Worm (Caenorhabditis elegans) whole organism, L4 larva: ENCODE results near the gene C33D3.5.

Source experiments
- F37D6.2 ChIP-seq: sonication (generic microtip); optimal IDR thresholded peaks from 2 replicates; lab custom pipeline; 2016; ENCODE audit warnings: mild to moderate bottlenecking, missing genetic modification characterization, missing compliant biosample characterization
- T20F7.1 ChIP-seq: fragments of 200-800 bp; sonication (Bioruptor generic); optimal IDR thresholded peaks from 2 replicates; lab custom pipeline; 2018; ENCODE audit warnings: mild to moderate bottlenecking, missing genetic modification characterization, missing compliant biosample characterization
- T26A8.4 ChIP-seq: fragments of 200-800 bp; sonication (Bioruptor generic); IDR thresholded peaks from 2 replicates; pipeline ENCODE4 v1.3.6; 2022; ENCODE audit warnings: missing genetic modification characterization, missing compliant biosample characterization
- Y75B8A.6 ChIP-seq: fragments of 200-800 bp; sonication (Bioruptor generic); IDR thresholded peaks from 2 replicates; pipeline ENCODE4 v1.3.6; 2022; ENCODE audit warnings: missing genetic modification reagents, missing genetic modification characterization, missing compliant biosample characterization
- aly-2 ChIP-seq: sonication (generic microtip); optimal IDR thresholded peaks from 2 replicates; lab custom pipeline; 2018; ENCODE audit warnings: missing biosample characterization, missing genetic modification characterization
- ama-1 ChIP-seq: fragments of 150-350 bp; optimal IDR thresholded peaks from 2 replicates; lab custom pipeline; 2014; ENCODE audit warnings: inconsistent platforms, mixed read lengths
- arid-1 ChIP-seq: fragments of 200-800 bp; sonication (Bioruptor generic); conservative IDR thresholded peaks from 2 replicates; pipeline ENCODE4 v1.3.6; 2022; ENCODE audit warnings: missing genetic modification reagents, missing genetic modification characterization, missing compliant biosample characterization
- attf-4 ChIP-seq: sonication (generic microtip); optimal IDR thresholded peaks from 3 replicates; lab custom pipeline; 2017; ENCODE audit warnings: missing biosample characterization, missing genetic modification characterization
- ceh-20 ChIP-seq: fragments of 200-800 bp; sonication (Bioruptor generic); IDR thresholded peaks from 2 replicates; pipeline ENCODE4 v1.3.6; 2022; ENCODE audit warnings: missing genetic modification reagents, missing genetic modification characterization, missing compliant biosample characterization
- ceh-32 ChIP-seq: sonication (generic microtip); optimal IDR thresholded peaks from 2 replicates; lab custom pipeline; 2016; ENCODE audit warnings: mild to moderate bottlenecking, missing genetic modification characterization, missing compliant biosample characterization; ENCODE audit not compliant: poor library complexity
- cey-2 ChIP-seq: sonication (generic microtip); optimal IDR thresholded peaks from 3 replicates; lab custom pipeline; 2017; ENCODE audit warnings: missing genetic modification characterization, mild to moderate bottlenecking, missing compliant biosample characterization, antibody characterized with exemption, borderline replicate concordance; ENCODE audit not compliant: insufficient read depth
- ctbp-1 ChIP-seq: fragments of 200-800 bp; sonication (Bioruptor generic); IDR thresholded peaks from 2 replicates; pipeline ENCODE4 v1.3.6; 2022; ENCODE audit warnings: missing genetic modification reagents, missing genetic modification characterization, missing compliant biosample characterization
- daf-12 ChIP-seq: fragments of 150-350 bp; optimal IDR thresholded peaks from 2 replicates; lab custom pipeline; 2014; ENCODE audit warnings: missing biosample characterization, missing genetic modification reagents, missing genetic modification characterization
- daf-8 ChIP-seq: fragments of 200-800 bp; sonication (Bioruptor generic); IDR thresholded peaks from 2 replicates; pipeline ENCODE4 v1.3.6; 2022; ENCODE audit warnings: missing genetic modification characterization, missing compliant biosample characterization
- dmd-6 ChIP-seq: fragments of 200-800 bp; sonication (Bioruptor generic); IDR thresholded peaks from 2 replicates; pipeline ENCODE4 v1.3.6; 2022; ENCODE audit warnings: missing genetic modification reagents, missing genetic modification characterization, missing compliant biosample characterization
- dve-1 ChIP-seq: sonication (generic microtip); optimal IDR thresholded peaks from 2 replicates; lab custom pipeline; 2017; ENCODE audit warnings: antibody characterized with exemption, mild to moderate bottlenecking, missing genetic modification characterization, missing compliant biosample characterization; ENCODE audit not compliant: insufficient read depth
- hlh-30 ChIP-seq: sonication (generic microtip); optimal IDR thresholded peaks from 2 replicates; lab custom pipeline; 2017; ENCODE audit warnings: antibody characterized with exemption, mild to moderate bottlenecking, missing genetic modification characterization, missing compliant biosample characterization; ENCODE audit not compliant: insufficient read depth
- jun-1 ChIP-seq: fragments of 150-350 bp; optimal IDR thresholded peaks from 2 replicates; lab custom pipeline; 2014; ENCODE audit warnings: missing biosample characterization, missing genetic modification reagents, missing genetic modification characterization
- lim-7 ChIP-seq: fragments of 200-800 bp; sonication (Bioruptor generic); IDR thresholded peaks from 2 replicates; pipeline ENCODE4 v1.3.6; 2022; ENCODE audit warnings: missing genetic modification characterization, missing compliant biosample characterization
- lin-1 ChIP-seq: fragments of 200-800 bp; sonication (Bioruptor generic); IDR thresholded peaks from 2 replicates; pipeline ENCODE4 v1.3.6; 2022; ENCODE audit warnings: missing genetic modification reagents, missing genetic modification characterization, missing compliant biosample characterization
- lin-13 ChIP-seq: fragments of 150-350 bp; optimal IDR thresholded peaks from 2 replicates; lab custom pipeline; 2014; ENCODE audit warnings: missing biosample characterization, missing genetic modification reagents, missing genetic modification characterization
- lsy-2 ChIP-seq, 2 experiments: fragments of 150-350 bp in 1 of 2; sonication (generic microtip) in 1 of 2; optimal IDR thresholded peaks; 2 replicates each; lab custom pipeline; 2014 to 2017; ENCODE audit warnings: missing biosample characterization in 2 of 2, missing genetic modification characterization in 2 of 2
- madf-5 ChIP-seq, 2 experiments: fragments of 200-800 bp; sonication (Bioruptor generic); IDR thresholded peaks; 2 replicates each; pipeline ENCODE4 v1.3.6; 2022; ENCODE audit warnings: missing compliant biosample characterization in 2 of 2, missing genetic modification characterization in 2 of 2
- mdl-1 ChIP-seq, 2 experiments: fragments of 150-350 bp in 1 of 2; sonication (generic microtip) in 1 of 2; optimal IDR thresholded peaks; 2 replicates each; lab custom pipeline; 2014 to 2017; ENCODE audit warnings: missing biosample characterization in 2 of 2, missing genetic modification characterization in 2 of 2
- mep-1 ChIP-seq: fragments of 150-350 bp; sonication (generic microtip); optimal IDR thresholded peaks from 3 replicates; lab custom pipeline; 2014; ENCODE audit warnings: missing biosample characterization, missing genetic modification characterization
- mes-2 ChIP-seq: sonication (generic microtip); optimal IDR thresholded peaks from 2 replicates; lab custom pipeline; 2016; ENCODE audit warnings: missing genotype, mild to moderate bottlenecking, missing genetic modification characterization, missing compliant biosample characterization; ENCODE audit not compliant: poor library complexity, severe bottlenecking
- mxl-2 ChIP-seq: fragments of 200-800 bp; sonication (Bioruptor generic); conservative IDR thresholded peaks from 2 replicates; pipeline ENCODE4 v1.3.6; 2022; ENCODE audit warnings: missing genetic modification reagents, missing genetic modification characterization, missing compliant biosample characterization
- mxl-3 ChIP-seq: fragments of 200-800 bp; sonication (Bioruptor generic); optimal IDR thresholded peaks from 2 replicates; lab custom pipeline; 2018; ENCODE audit warnings: mild to moderate bottlenecking, missing genetic modification characterization, missing compliant biosample characterization
- nhr-10 ChIP-seq: fragments of 150-350 bp; optimal IDR thresholded peaks from 2 replicates; lab custom pipeline; 2014; ENCODE audit warnings: missing biosample characterization, missing genetic modification characterization
- nhr-102 ChIP-seq: sonication (generic microtip); optimal IDR thresholded peaks from 2 replicates; lab custom pipeline; 2016; ENCODE audit warnings: mild to moderate bottlenecking, missing genetic modification characterization, moderate library complexity, missing compliant biosample characterization
- nhr-111 ChIP-seq: fragments of 200-800 bp; sonication (Bioruptor generic); optimal IDR thresholded peaks from 2 replicates; lab custom pipeline; 2018; ENCODE audit warnings: mild to moderate bottlenecking, missing genetic modification characterization, missing compliant biosample characterization
- nhr-28 ChIP-seq: fragments of 150-350 bp; optimal IDR thresholded peaks from 2 replicates; lab custom pipeline; 2014; ENCODE audit warnings: missing biosample characterization, missing genetic modification characterization
- nhr-41 ChIP-seq: fragments of 200-800 bp; sonication (Bioruptor generic); IDR thresholded peaks from 2 replicates; pipeline ENCODE4 v1.3.6; 2022; ENCODE audit warnings: missing genetic modification reagents, missing genetic modification characterization, missing compliant biosample characterization
- nhr-42 ChIP-seq: fragments of 200-800 bp; sonication (Bioruptor generic); IDR thresholded peaks from 2 replicates; pipeline ENCODE4 v1.3.6; 2022; ENCODE audit warnings: missing genetic modification characterization, missing compliant biosample characterization
- nhr-48 ChIP-seq: sonication (generic microtip); optimal IDR thresholded peaks from 2 replicates; lab custom pipeline; 2016; ENCODE audit warnings: mild to moderate bottlenecking, missing genetic modification characterization, missing compliant biosample characterization
- nhr-6 ChIP-seq: fragments of 150-350 bp; optimal IDR thresholded peaks from 2 replicates; lab custom pipeline; 2014; ENCODE audit warnings: missing biosample characterization, missing genetic modification characterization
- nhr-77 ChIP-seq: fragments of 150-350 bp; optimal IDR thresholded peaks from 2 replicates; lab custom pipeline; 2014; ENCODE audit warnings: missing biosample characterization, missing genetic modification characterization
- php-3 ChIP-seq: fragments of 200-800 bp; sonication (Bioruptor generic); IDR thresholded peaks from 2 replicates; pipeline ENCODE4 v1.3.6; 2022; ENCODE audit warnings: missing genetic modification reagents, missing genetic modification characterization, missing compliant biosample characterization
- pqm-1 ChIP-seq: sonication (generic microtip); optimal IDR thresholded peaks from 2 replicates; lab custom pipeline; 2017; ENCODE audit warnings: missing biosample characterization, missing genetic modification characterization
- saeg-2 ChIP-seq: fragments of 200-800 bp; sonication (Bioruptor generic); IDR thresholded peaks from 2 replicates; pipeline ENCODE4 v1.3.6; 2022; ENCODE audit warnings: missing genetic modification reagents, missing genetic modification characterization, missing compliant biosample characterization
- sdz-12 ChIP-seq: fragments of 200-800 bp; sonication (Bioruptor generic); optimal IDR thresholded peaks from 2 replicates; lab custom pipeline; 2018; ENCODE audit warnings: mild to moderate bottlenecking, missing genetic modification characterization, missing compliant biosample characterization
- spr-1 ChIP-seq: sonication (generic microtip); optimal IDR thresholded peaks from 2 replicates; lab custom pipeline; 2016; ENCODE audit warnings: mild to moderate bottlenecking, missing genetic modification characterization, missing compliant biosample characterization
- tra-1 ChIP-seq: fragments of 200-800 bp; sonication (Bioruptor generic); IDR thresholded peaks from 2 replicates; pipeline ENCODE4 v1.3.6; 2022; ENCODE audit warnings: missing genetic modification reagents, missing genetic modification characterization, missing compliant biosample characterization
- unc-130 ChIP-seq: sonication (generic microtip); optimal IDR thresholded peaks from 2 replicates; lab custom pipeline; 2016; ENCODE audit warnings: missing genetic modification reagents, missing genetic modification characterization, missing compliant biosample characterization
- unc-62 ChIP-seq, 3 experiments: fragments of 150-350 bp in 1 of 3; sonication (generic microtip); optimal IDR thresholded peaks in 2 of 3; peaks in 1 of 3; 1 replicate in 1 of 3; 2 replicates in 2 of 3; lab custom pipeline; 2014 to 2017; ENCODE audit warnings: missing biosample characterization in 3 of 3, missing genetic modification characterization in 3 of 3, missing genetic modification reagents in 3 of 3, missing genotype in 1 of 3
- vab-7 ChIP-seq: fragments of 200-800 bp; sonication (Bioruptor generic); IDR thresholded peaks from 2 replicates; pipeline ENCODE4 v1.3.6; 2022; ENCODE audit warnings: missing genetic modification reagents, missing genetic modification characterization, missing compliant biosample characterization
- zip-2 ChIP-seq: fragments of 150-350 bp; optimal IDR thresholded peaks from 2 replicates; lab custom pipeline; 2014; ENCODE audit warnings: missing biosample characterization, missing genetic modification characterization
- ztf-11 ChIP-seq: fragments of 150-350 bp; optimal IDR thresholded peaks from 2 replicates; lab custom pipeline; 2014; ENCODE audit warnings: missing biosample characterization, missing genetic modification characterization
- ztf-7 ChIP-seq: fragments of 150-350 bp; optimal IDR thresholded peaks from 2 replicates; lab custom pipeline; 2014; ENCODE audit warnings: missing biosample characterization, missing genetic modification characterization

The C33D3.5 gene

DNA sequence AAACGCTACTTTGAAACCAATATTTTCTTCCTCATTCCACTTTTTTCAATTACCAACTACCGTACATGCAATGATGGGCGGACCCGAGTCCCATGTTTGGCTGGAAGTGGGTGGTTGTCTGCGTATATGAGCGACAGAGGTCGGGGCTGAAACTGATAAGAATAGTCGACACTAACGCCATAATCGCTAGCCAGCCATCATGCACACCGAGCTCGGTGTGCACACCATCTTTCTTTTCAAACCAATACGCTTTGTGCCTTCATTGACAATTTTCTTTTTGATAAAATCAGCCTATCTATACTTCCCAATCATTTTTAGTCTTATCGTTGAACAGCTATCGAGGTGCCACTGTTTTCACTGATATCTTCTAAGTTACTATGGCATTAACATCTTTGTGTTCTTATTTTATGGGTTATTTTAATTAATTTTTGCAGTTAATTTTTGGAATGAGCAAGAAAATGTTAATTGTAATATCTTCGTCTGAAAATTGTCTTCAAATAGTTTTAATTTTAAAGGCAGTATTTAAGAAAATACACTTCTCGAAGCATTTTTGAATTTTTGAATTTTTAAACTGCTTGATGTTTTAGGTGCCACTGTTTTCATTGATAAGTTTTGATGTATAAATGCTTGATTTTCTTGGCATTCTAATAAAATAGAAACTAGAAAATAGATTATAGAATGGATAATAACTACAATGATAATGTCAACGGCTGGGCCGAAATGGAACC is 10.4 kb upstream of the C33D3.5 start, which contains the start of gene elt-2:
TSS of gene elt-2 (plus strand) at position 678 of the 728 bp plus-strand sequence.
- TF ChIP-seq nhr-28 (tag; lab: Kevin White, UChicago) (peak; percentile 93), aly-2 (no peak), zip-2 (tag; lab: Kevin White, UChicago) (no peak), nhr-10 (tag; lab: Kevin White, UChicago) (peak; percentile 31), dmd-6 (GFP tag; lab: Robert Waterston, UW) (peak; percentile 92), unc-130 (GFP tag; lab: Kevin White, UChicago) (no peak), arid-1 (GFP tag; lab: Robert Waterston, UW) (no peak), hlh-30 (tag; lab: Kevin White, UChicago) (peak; percentile 40), nhr-111 (GFP tag; lab: Kevin White, UChicago) (no peak), nhr-77 (peak; percentile 87), mxl-2 (GFP tag; lab: Robert Waterston, UW) (0 out of 2 replicates have a peak, but pooled peaks have one; percentile 20), F37D6.2 (tag; lab: Kevin White, UChicago) (no peak), madf-5 (GFP tag; IDR thresholded peaks at IDR 0.05; lab: Robert Waterston, UW) (no peak), nhr-6 (tag; lab: Kevin White, UChicago) (peak; percentile 22), vab-7 (no peak), daf-12 (no peak), pqm-1 (tag; lab: Kevin White, UChicago) (peak; percentile 95), saeg-2 (GFP tag; lab: Robert Waterston, UW) (peak; percentile 52; the same call in 1 of the 2 replicates), ztf-11 (tag; lab: Kevin White, UChicago) (no peak), unc-62 (GFP tag; optimal IDR thresholded peaks at IDR 0.05 in 1 of 2; lab: Kevin White, UChicago) (peak in 1 of 2 experiments; percentile 93), unc-62 (tag; optimal IDR thresholded peaks at IDR 0.05; lab: Kevin White, UChicago) (no peak), lin-13 (GFP tag; lab: Kevin White, UChicago) (no peak), ceh-20 (GFP tag; lab: Robert Waterston, UW) (0 out of 2 replicates have a peak, but pooled peaks have one; percentile 46), cey-2 (tag; lab: Kevin White, UChicago) (no peak), tra-1 (GFP tag; lab: Robert Waterston, UW) (peak; percentile 96), php-3 (peak; percentile 89), lsy-2 (tag; optimal IDR thresholded peaks at IDR 0.05; lab: Kevin White, UChicago) (peak in 1 of 2 experiments; percentile 61), nhr-42 (GFP tag; lab: Robert Waterston, UW) (peak; percentile 56; the same call in 1 of the 2 replicates), nhr-102 (tag; lab: Kevin White, UChicago) (peak; percentile 74), sdz-12 (GFP tag; lab: Kevin White, UChicago) (no peak), attf-4 (tag; lab: Kevin White, UChicago) (no peak), ctbp-1 (GFP tag; lab: Robert Waterston, UW) (no peak), nhr-48 (tag; lab: Kevin White, UChicago) (peak; percentile 47), ztf-7 (tag; lab: Kevin White, UChicago) (no peak), Y75B8A.6 (0 out of 2 replicates have a peak, but pooled peaks have one; percentile 36), jun-1 (tag; lab: Kevin White, UChicago) (peak; percentile 51), mes-2 (tag; lab: Kevin White, UChicago) (no peak), mep-1 (tag; lab: Kevin White, UChicago) (peak; percentile 20), lin-1 (GFP tag; lab: Robert Waterston, UW) (peak; percentile 79), T26A8.4 (no peak), mxl-3 (GFP tag; lab: Kevin White, UChicago) (peak; percentile 15), lim-7 (GFP tag; lab: Robert Waterston, UW) (no peak), spr-1 (tag; lab: Kevin White, UChicago) (no peak), daf-8 (GFP tag; lab: Robert Waterston, UW) (no peak), nhr-41 (GFP tag; lab: Robert Waterston, UW) (peak; percentile 83), ama-1 (no peak), mdl-1 (tag; optimal IDR thresholded peaks at IDR 0.05; lab: Kevin White, UChicago) (peak in 1 of 2 experiments; percentile 10), ceh-32 (tag; lab: Kevin White, UChicago) (no peak), dve-1 (tag; lab: Kevin White, UChicago) (peak; percentile 90), T20F7.1 (GFP tag; lab: Kevin White, UChicago) (peak; percentile 2)
